Worm (Caenorhabditis elegans) whole organism, early embryonic: ENCODE measurements around the gene wdr-37.

ENCODE experiments used
- F13C5.2 ChIP-seq: sonication (generic microtip); optimal IDR thresholded peaks from 2 replicates; lab custom pipeline; 2017; ENCODE audit warnings: mild to moderate bottlenecking, missing genetic modification characterization, inconsistent platforms, missing compliant biosample characterization
- hmbx-1 ChIP-seq: sonication (generic microtip); optimal IDR thresholded peaks from 2 replicates; lab custom pipeline; 2016; ENCODE audit warnings: mild to moderate bottlenecking, missing genetic modification characterization, missing compliant biosample characterization
- hmg-4 ChIP-seq: fragments of 200-800 bp; sonication (Bioruptor generic); optimal IDR thresholded peaks from 2 replicates; lab custom pipeline; 2018; ENCODE audit warnings: mild to moderate bottlenecking, missing genetic modification characterization, missing compliant biosample characterization
- hnd-1 ChIP-seq: sonication (generic microtip); optimal IDR thresholded peaks from 2 replicates; lab custom pipeline; 2016; ENCODE audit warnings: missing genetic modification characterization, missing compliant biosample characterization
- tbx-11 ChIP-seq: fragments of 200-800 bp; sonication (Bioruptor generic); IDR thresholded peaks from 2 replicates; pipeline ENCODE4 v1.3.6; 2022; ENCODE audit warnings: missing genetic modification characterization, missing compliant biosample characterization

Gene wdr-37

ce11 chrIII:5550193-5550592 lies 49.7 kb downstream of the wdr-37 start:
- TF ChIP-seq tbx-11, result no peak
- TF ChIP-seq hmg-4 (GFP tag; lab: Kevin White, UChicago), result no peak
- TF ChIP-seq hmbx-1, result no peak
- TF ChIP-seq F13C5.2 (tag; lab: Kevin White, UChicago), result no peak
- TF ChIP-seq hnd-1, result no peak
